Worm (Caenorhabditis elegans): Measurements from ENCODE around the gene Y51H4A.935.
"Not testable (repeated sequence)": the region's sequence is repeated elsewhere in the genome, so short reads cannot be mapped to it uniquely, and the experiment has no call there.

Y51H4A.935 gene

DNA sequence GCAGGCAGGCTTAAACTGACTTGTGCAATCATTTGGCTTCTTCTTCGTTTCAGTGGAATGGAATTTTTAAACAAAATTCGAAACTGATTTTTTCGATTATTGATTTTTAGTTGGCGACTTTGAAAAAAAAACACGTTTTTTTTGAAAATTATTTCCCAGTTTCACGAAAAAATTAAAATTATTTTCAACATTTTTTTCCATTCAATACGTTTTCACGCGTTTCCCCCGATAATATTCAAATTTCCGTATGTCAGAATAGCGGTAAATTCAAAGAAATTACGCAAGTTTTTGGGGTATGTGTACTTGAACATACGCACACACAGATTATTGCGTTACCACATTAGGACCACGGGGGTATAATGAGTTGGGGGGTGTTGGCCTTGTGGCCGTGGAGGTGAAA is at the start of gene Y51H4A.935:
Gene Y51H4A.935 (minus strand): TSS at position 101 of the 400 bp plus-strand sequence.
- TF ChIP-seq F13C5.2, ets-7, ceh-36 (tag; optimal IDR thresholded peaks at IDR 0.05): not testable (repeated sequence)

DNA sequence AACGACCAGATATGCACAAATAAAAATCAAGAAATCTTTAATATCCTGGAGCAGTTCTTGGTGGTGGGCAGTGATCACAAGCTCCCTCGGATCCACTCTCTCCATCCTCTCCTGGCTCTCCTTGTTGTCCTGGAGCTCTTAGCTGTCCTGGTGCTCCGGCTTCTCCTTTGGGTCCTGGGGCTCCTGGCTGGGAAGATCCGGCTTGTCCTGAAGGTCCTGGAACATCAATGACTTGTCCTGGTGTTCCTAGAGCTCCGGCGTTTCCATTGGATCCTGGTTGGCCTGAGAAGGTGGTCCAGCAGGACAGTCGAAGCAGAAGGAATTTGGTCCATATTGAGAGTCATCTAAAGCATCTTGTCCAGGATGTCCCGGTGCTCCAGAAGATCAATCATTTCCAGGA is 44.4 kb upstream of the Y51H4A.935 start:
- TF ChIP-seq hmbx-1 (tag; optimal IDR thresholded peaks at IDR 0.05) (no peak), hnd-1 (tag; optimal IDR thresholded peaks at IDR 0.05) (no peak), hmg-4 (GFP tag; optimal IDR thresholded peaks at IDR 0.05) (no peak), sea-1 (GFP tag; conservative IDR thresholded peaks at IDR 0.05) (no peak), ets-7 (tag; optimal IDR thresholded peaks at IDR 0.05) (no peak), tbx-37 (GFP tag; conservative IDR thresholded peaks at IDR 0.05) (no peak), ceh-13 (GFP tag; optimal IDR thresholded peaks at IDR 0.05) (no peak), pes-1 (GFP tag; IDR thresholded peaks at IDR 0.05) (no peak), scrt-1 (GFP tag; IDR thresholded peaks at IDR 0.05) (no peak), tbx-11 (GFP tag; IDR thresholded peaks at IDR 0.05) (no peak), ama-1 (optimal IDR thresholded peaks at IDR 0.05) (no peak), ceh-36 (tag; optimal IDR thresholded peaks at IDR 0.05) (no peak), aly-1 (tag; optimal IDR thresholded peaks at IDR 0.05) (no peak), tra-4 (tag; optimal IDR thresholded peaks at IDR 0.05) (no peak), B0310.2 (tag; optimal IDR thresholded peaks at IDR 0.05) (no peak), flt-1 (GFP tag; IDR thresholded peaks at IDR 0.05) (no peak), F13C5.2 (tag; optimal IDR thresholded peaks at IDR 0.05) (no peak)

DNA sequence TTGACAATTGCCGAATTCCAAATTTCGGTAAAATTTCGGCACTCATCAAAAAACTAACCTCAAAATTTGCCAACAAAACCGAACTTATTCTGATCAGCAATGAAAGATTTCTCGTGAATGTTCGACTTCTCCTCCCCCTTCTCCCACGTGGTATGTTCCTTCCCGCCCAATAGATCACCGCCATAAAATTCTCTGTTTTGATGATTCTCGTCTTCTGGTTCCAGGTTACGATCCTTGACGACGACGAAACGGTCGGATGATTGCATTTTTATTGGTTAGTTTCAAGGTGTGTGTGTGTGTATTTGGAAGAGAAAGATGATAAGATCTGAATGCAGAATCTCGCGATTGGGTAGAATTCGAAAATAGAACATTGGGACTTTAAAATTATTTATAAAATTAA is 35.6 kb upstream of the Y51H4A.935 start, which contains the start of gene uroc-1:
Gene uroc-1 (minus strand): TSS at position 101 of the 400 bp plus-strand sequence.
- TF ChIP-seq sea-1 (GFP tag; conservative IDR thresholded peaks at IDR 0.05) (no peak), ceh-36 (tag; optimal IDR thresholded peaks at IDR 0.05) (no peak), aly-1 (tag; optimal IDR thresholded peaks at IDR 0.05) (no peak), tra-4 (tag; optimal IDR thresholded peaks at IDR 0.05) (no peak), ama-1 (optimal IDR thresholded peaks at IDR 0.05) (no peak), flt-1 (GFP tag; IDR thresholded peaks at IDR 0.05) (no peak), hnd-1 (tag; optimal IDR thresholded peaks at IDR 0.05) (no peak), pes-1 (GFP tag; IDR thresholded peaks at IDR 0.05) (no peak), ceh-13 (GFP tag; optimal IDR thresholded peaks at IDR 0.05) (no peak), tbx-37 (GFP tag; conservative IDR thresholded peaks at IDR 0.05) (no peak), F13C5.2 (tag; optimal IDR thresholded peaks at IDR 0.05) (no peak), hmg-4 (GFP tag; optimal IDR thresholded peaks at IDR 0.05) (no peak)

DNA sequence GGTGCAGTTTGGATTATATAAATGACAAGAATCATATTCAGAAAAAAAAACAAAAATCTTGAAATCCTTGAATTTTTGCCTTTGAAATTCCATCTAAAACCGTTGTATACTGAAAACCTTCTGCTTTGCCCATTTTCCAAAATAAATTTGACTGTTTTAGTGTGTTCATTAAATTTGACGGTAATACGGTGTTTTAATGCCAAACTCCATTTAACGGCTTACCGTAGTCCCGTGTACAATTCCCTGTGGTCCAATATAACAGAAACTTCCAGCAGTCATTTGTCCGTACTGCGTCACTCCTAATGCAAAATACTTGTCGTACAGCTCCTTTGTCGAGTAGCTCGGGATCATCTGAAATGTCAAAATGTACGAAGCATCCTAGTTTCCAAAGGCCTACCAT is 33.5 kb upstream of the Y51H4A.935 start:
- no peak for TF ChIP-seq tra-4 (tag; optimal IDR thresholded peaks at IDR 0.05)
- no peak for TF ChIP-seq ets-7 (tag; optimal IDR thresholded peaks at IDR 0.05)
- no peak for TF ChIP-seq F13C5.2 (tag; optimal IDR thresholded peaks at IDR 0.05)
- no peak for TF ChIP-seq ceh-13 (GFP tag; optimal IDR thresholded peaks at IDR 0.05)
- no peak for TF ChIP-seq B0310.2 (tag; optimal IDR thresholded peaks at IDR 0.05)
- no peak for TF ChIP-seq ceh-36 (tag; optimal IDR thresholded peaks at IDR 0.05)
- no peak for TF ChIP-seq hmbx-1 (tag; optimal IDR thresholded peaks at IDR 0.05)
- TF ChIP-seq flt-1 (GFP tag; IDR thresholded peaks at IDR 0.05) = no peak
- TF ChIP-seq tbx-37 (GFP tag; conservative IDR thresholded peaks at IDR 0.05) = no peak
- no peak for TF ChIP-seq scrt-1 (GFP tag; IDR thresholded peaks at IDR 0.05)
- no peak for TF ChIP-seq ama-1 (optimal IDR thresholded peaks at IDR 0.05)

DNA sequence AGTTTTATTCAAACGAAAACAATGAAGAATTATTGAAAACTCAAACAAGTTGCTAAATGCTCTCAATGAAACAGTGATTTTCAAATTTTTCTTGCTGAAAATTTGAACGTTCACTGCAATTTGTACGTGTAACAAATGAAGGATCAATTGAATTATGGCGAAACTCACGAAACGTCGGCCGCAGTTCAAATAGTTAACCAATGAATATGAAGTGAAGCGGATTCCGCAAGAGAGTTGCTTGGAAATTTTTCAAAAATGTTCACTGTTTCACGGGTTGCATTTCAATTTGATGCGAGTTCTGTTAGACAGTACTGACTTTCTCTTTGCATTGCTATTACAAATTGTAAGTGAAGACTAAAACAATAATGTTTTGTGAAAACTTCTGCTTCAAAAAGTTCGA is 27.9 kb upstream of the Y51H4A.935 start:
- TF ChIP-seq B0310.2 (tag; optimal IDR thresholded peaks at IDR 0.05) = no peak
- TF ChIP-seq ceh-36 (tag; optimal IDR thresholded peaks at IDR 0.05) = no peak
- TF ChIP-seq aly-1 (tag; optimal IDR thresholded peaks at IDR 0.05) = no peak
- TF ChIP-seq F13C5.2 (tag; optimal IDR thresholded peaks at IDR 0.05) = no peak
- TF ChIP-seq hmbx-1 (tag; optimal IDR thresholded peaks at IDR 0.05) = no peak
- no peak for TF ChIP-seq hmg-4 (GFP tag; optimal IDR thresholded peaks at IDR 0.05)
- TF ChIP-seq tbx-37 (GFP tag; conservative IDR thresholded peaks at IDR 0.05) = no peak
- TF ChIP-seq tra-4 (tag; optimal IDR thresholded peaks at IDR 0.05) = no peak

DNA sequence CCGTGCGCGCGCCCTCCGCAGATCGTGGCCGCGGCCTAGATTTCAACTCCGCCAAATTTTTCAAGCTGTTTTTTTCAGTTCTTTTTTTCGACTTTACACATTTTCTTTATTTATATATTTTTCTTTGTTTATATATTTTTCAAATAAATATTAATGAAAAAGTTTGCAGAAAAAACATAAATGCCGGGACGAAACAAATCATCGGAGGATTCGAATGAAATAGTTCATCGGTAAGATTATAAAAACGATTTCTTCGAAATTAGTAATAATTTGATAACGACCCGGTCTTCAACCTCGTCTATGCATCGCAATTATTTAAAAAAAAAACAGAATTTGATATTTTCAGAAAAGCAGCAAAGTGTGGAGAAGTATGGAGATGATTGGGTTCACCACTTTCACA is 26.3 kb upstream of the Y51H4A.935 start, which contains the start of gene Y51H4A.6:
Gene Y51H4A.6 (plus strand): TSS at position 301 of the 400 bp plus-strand sequence.
- no peak for TF ChIP-seq pes-1 (GFP tag; IDR thresholded peaks at IDR 0.05)
- TF ChIP-seq ama-1 (optimal IDR thresholded peaks at IDR 0.05) = no peak
- no peak for TF ChIP-seq aly-1 (tag; optimal IDR thresholded peaks at IDR 0.05)
- no peak for TF ChIP-seq scrt-1 (GFP tag; IDR thresholded peaks at IDR 0.05)
- TF ChIP-seq B0310.2 (tag; optimal IDR thresholded peaks at IDR 0.05) = no peak
- TF ChIP-seq ceh-36 (tag; optimal IDR thresholded peaks at IDR 0.05) = no peak
- no peak for TF ChIP-seq hmbx-1 (tag; optimal IDR thresholded peaks at IDR 0.05)
- TF ChIP-seq flt-1 (GFP tag; IDR thresholded peaks at IDR 0.05) = no peak
- TF ChIP-seq hmg-4 (GFP tag; optimal IDR thresholded peaks at IDR 0.05) = no peak
- no peak for TF ChIP-seq tbx-37 (GFP tag; conservative IDR thresholded peaks at IDR 0.05)
- TF ChIP-seq F13C5.2 (tag; optimal IDR thresholded peaks at IDR 0.05) = no peak
- no peak for TF ChIP-seq ets-7 (tag; optimal IDR thresholded peaks at IDR 0.05)
- no peak for TF ChIP-seq ceh-13 (GFP tag; optimal IDR thresholded peaks at IDR 0.05)
- no peak for TF ChIP-seq tbx-11 (GFP tag; IDR thresholded peaks at IDR 0.05)
- TF ChIP-seq hnd-1 (tag; optimal IDR thresholded peaks at IDR 0.05) = no peak
- TF ChIP-seq sea-1 (GFP tag; conservative IDR thresholded peaks at IDR 0.05) = no peak
- TF ChIP-seq tra-4 (tag; optimal IDR thresholded peaks at IDR 0.05) = no peak

DNA sequence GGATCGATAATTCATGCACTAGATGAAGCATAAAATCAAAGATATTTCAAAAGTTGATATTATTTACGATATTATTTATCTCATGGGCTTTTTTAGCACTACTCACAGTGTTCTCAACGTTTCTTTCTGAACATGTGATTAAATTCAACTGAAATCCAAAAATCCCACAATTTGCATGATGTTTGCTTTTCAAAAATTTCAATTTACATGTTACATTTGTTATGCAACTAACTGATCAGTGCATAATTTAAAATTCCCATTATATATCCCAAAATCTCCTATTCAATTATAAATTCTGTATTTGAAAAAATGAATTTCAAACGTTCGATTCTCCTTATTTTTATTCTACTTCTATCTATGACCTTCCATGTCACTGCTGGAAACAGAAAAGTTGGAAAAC is 21.3 kb upstream of the Y51H4A.935 start, which contains the start of gene Y51H4A.937:
Gene Y51H4A.937 (plus strand): TSS at position 301 of the 400 bp plus-strand sequence.
- TF ChIP-seq ama-1 (optimal IDR thresholded peaks at IDR 0.05) (no peak), pes-1 (GFP tag; IDR thresholded peaks at IDR 0.05) (no peak), hnd-1 (tag; optimal IDR thresholded peaks at IDR 0.05) (no peak)

DNA sequence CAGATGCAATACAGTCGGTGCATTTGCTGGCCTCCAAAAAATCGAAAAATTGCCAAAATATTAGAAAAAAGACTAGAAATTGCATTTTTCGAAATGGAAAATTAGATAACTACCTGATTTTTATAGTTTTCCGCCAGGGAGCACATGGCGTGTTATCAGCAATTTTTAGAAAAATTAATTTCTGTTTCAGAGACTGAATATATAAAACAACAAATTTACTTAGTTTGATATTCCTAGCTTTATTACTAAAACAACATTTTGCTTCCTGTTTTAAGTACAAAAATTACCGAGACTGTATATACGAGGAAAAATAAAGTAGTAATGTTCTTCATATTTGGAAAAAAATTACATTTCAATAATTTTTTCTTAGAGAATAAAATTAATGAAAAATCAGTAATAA is 19.0 kb upstream of the Y51H4A.935 start, which contains the start of gene Y51H4A.5:
Gene Y51H4A.5 (minus strand): TSS at position 101 of the 400 bp plus-strand sequence.
- TF ChIP-seq F13C5.2 (tag; optimal IDR thresholded peaks at IDR 0.05) (no peak), B0310.2 (tag; optimal IDR thresholded peaks at IDR 0.05) (no peak), ceh-36 (tag; optimal IDR thresholded peaks at IDR 0.05) (no peak), ceh-13 (GFP tag; optimal IDR thresholded peaks at IDR 0.05) (no peak), ets-7 (tag; optimal IDR thresholded peaks at IDR 0.05) (no peak), aly-1 (tag; optimal IDR thresholded peaks at IDR 0.05) (no peak), scrt-1 (GFP tag; IDR thresholded peaks at IDR 0.05) (no peak), tbx-37 (GFP tag; conservative IDR thresholded peaks at IDR 0.05) (no peak), tra-4 (tag; optimal IDR thresholded peaks at IDR 0.05) (no peak), hmg-4 (GFP tag; optimal IDR thresholded peaks at IDR 0.05) (no peak), hnd-1 (tag; optimal IDR thresholded peaks at IDR 0.05) (no peak), hmbx-1 (tag; optimal IDR thresholded peaks at IDR 0.05) (no peak), pes-1 (GFP tag; IDR thresholded peaks at IDR 0.05) (no peak), tbx-11 (GFP tag; IDR thresholded peaks at IDR 0.05) (no peak), sea-1 (GFP tag; conservative IDR thresholded peaks at IDR 0.05) (no peak), ama-1 (optimal IDR thresholded peaks at IDR 0.05) (no peak)
